Worm (Caenorhabditis elegans) whole organism, dauer: ENCODE measurements around the gene Y54F10AM.6.

Source experiments
- unc-62 ChIP-seq: sonication (generic microtip); optimal IDR thresholded peaks from 2 replicates; lab custom pipeline; 2017; ENCODE audit warnings: missing biosample characterization, missing genetic modification reagents, missing genetic modification characterization

Y54F10AM.6 gene

DNA sequence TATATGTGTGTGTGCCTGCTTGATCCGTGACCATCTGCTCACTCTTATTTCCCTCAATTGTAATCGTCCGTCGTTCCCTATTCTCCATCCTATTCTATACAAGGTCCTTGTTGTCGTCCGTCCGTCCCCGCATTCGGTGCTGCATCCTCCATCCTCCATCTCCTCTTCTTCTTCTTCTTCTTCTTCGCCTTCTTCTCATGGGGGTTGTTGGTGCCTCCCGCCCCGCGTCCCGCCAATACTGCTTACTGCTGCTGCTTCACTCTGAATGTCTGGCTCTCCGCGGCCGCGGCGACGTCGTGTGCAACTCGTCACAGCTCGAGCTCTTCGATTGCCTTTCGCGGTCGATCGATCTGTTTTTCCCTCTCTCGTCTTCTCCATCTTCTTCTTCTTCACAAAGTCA lies 26.5 kb downstream of the Y54F10AM.6 start:
- TF ChIP-seq unc-62 (GFP tag; lab: Kevin White, UChicago), result no peak

- TF ChIP-seq unc-62 (GFP tag; lab: Kevin White, UChicago), result no peak
Observed at ce11 chrIII:2540520-2540919, 31.9 kb downstream of the Y54F10AM.6 start.

ce11 chrIII:2546298-2546697 lies 37.7 kb downstream of the Y54F10AM.6 start:
- no peak for TF ChIP-seq unc-62 (GFP tag; lab: Kevin White, UChicago)

DNA sequence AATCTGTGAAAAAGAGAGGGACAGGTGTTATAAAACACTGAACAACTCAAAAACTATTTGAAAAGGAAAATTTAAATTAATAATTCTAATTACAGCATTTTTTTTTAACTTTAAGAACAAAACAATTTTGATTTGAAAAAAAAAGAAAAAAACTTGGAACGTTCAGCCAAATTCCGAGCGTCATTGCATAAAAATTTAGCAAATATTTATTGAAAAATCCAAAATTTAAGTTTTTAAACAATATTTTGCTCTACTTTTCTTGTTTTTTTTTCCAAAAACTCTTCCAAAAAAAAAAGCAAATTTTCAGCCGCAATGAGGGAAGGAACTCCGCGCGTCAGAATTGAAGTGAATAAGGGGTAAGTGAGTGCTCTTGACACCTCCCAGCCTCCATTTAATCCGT lies 41.0 kb downstream of the Y54F10AM.6 start, which contains the start of gene feh-1:
Gene feh-1, plus strand, starts transcription at position 301 of the 400 bp plus-strand sequence.
- no peak for TF ChIP-seq unc-62 (GFP tag; lab: Kevin White, UChicago)

DNA sequence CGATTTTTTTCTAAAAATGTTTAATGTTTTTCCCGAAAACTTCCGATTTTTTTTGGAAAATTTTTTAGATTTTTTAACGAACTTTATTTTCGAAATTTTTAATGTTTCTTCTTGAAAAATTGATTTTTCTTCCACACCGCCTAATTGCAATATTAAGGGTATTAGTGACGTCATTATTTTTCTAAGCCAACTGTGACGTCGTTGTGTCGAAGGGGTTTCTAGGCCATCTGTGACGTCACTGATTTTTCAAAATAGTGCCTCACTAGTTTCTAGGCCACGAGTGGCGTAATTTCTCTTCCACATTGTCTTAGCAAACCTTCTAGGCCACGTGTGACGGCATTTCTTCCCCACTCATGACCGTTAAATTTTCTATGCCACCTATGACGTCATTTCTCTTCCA lies 43.4 kb downstream of the Y54F10AM.6 start:
- no peak for TF ChIP-seq unc-62 (GFP tag; lab: Kevin White, UChicago)

DNA sequence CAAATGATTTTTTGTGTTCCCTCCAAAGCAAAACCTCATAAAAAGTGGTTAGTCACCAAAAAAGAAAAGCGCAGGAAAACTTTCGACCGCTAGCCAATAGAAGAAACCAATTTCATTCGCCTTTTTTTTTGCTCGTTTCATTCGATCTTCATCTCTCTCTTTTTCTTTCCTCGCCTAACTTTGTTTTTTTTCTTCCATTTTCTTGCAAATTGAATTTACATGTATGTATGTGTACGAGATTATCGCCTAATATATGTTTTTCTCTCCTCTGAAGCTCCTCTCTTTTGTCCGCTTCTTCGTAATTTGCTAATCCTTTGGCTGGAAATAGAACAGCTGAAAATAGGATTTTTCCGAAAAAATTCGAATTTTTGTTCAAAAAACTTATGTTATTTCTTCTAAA lies 43.8 kb downstream of the Y54F10AM.6 start:
- no peak for TF ChIP-seq unc-62 (GFP tag; lab: Kevin White, UChicago)

- no peak for TF ChIP-seq unc-62 (GFP tag; lab: Kevin White, UChicago)
Observed at ce11 chrIII:2553579-2553978, 45.0 kb downstream of the Y54F10AM.6 start.

DNA sequence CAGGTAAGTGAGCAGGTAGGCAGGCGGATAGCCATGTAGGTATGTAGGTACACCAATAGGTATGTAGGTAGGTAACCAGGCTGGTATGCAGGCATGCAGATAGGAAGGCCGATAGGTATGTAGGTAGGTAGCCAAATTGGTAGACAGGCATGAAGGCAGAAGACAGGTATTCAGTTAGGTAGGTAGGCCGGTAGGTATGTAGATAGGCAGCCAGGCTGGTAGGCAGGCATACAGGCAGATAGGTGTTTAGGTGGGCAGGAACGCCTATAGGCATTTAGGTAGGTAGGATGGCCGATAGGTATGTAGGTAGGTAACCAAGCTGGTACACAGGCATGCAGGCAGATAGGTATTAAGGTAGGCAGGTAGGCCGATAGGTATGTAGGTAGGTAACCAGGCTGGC lies 52.1 kb downstream of the Y54F10AM.6 start:
- TF ChIP-seq unc-62 (GFP tag; lab: Kevin White, UChicago), result no peak

DNA sequence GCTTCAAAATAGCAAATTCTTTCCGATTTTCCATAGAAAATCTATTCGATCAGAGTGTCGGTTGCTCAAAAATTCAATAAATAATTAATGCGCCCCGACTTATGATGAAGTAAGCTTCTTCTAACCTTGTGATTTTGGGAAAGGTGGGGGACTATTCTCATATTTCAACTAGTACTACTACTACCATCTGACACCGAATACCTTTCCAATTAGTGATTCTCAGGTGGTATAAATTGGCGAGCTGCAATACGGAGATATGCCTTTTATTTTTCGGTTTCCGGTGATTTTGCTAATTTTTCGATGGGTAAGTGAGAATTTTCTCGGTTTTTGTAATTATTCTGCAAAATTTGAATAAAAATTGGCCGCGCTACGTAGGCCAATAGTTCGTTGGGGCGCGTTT lies 52.8 kb downstream of the Y54F10AM.6 start, which contains the start of gene nhr-239:
Gene nhr-239, plus strand, starts transcription at position 301 of the 400 bp plus-strand sequence.
- TF ChIP-seq unc-62 (GFP tag; lab: Kevin White, UChicago), result no peak
